Worm (Caenorhabditis elegans) whole organism, L4 larva: ENCODE results near the gene klp-6.

Experiments
- R02D3.7 ChIP-seq: fragments of 150-350 bp; sonication (generic microtip); optimal IDR thresholded peaks from 3 replicates; lab custom pipeline; 2014; ENCODE audit warnings: missing biosample characterization, missing genetic modification characterization
- aly-2 ChIP-seq: sonication (generic microtip); optimal IDR thresholded peaks from 2 replicates; lab custom pipeline; 2018; ENCODE audit warnings: missing biosample characterization, missing genetic modification characterization
- ceh-62 ChIP-seq: sonication (generic microtip); optimal IDR thresholded peaks from 2 replicates; lab custom pipeline; 2017; ENCODE audit warnings: missing biosample characterization, missing genetic modification characterization
- fos-1 ChIP-seq: fragments of 150-350 bp; optimal IDR thresholded peaks from 2 replicates; lab custom pipeline; 2014; ENCODE audit warnings: missing biosample characterization, missing genetic modification characterization
- gei-8 ChIP-seq: fragments of 200-800 bp; sonication (Bioruptor generic); optimal IDR thresholded peaks from 2 replicates; lab custom pipeline; 2018; ENCODE audit warnings: mild to moderate bottlenecking, missing genetic modification characterization, missing compliant biosample characterization
- lin-15B ChIP-seq: fragments of 150-350 bp; sonication (generic microtip); optimal IDR thresholded peaks from 3 replicates; lab custom pipeline; 2014; ENCODE audit warnings: missing biosample characterization, missing genetic modification characterization
- lin-39 ChIP-seq: fragments of 150-350 bp; optimal IDR thresholded peaks from 2 replicates; lab custom pipeline; 2014; ENCODE audit warnings: missing biosample characterization, missing genetic modification reagents, missing genetic modification characterization
- mdt-29 ChIP-seq: fragments of 200-800 bp; sonication (Bioruptor generic); IDR thresholded peaks from 2 replicates; pipeline ENCODE4 v1.3.6; 2022; ENCODE audit warnings: missing genetic modification reagents, missing genetic modification characterization, missing compliant biosample characterization
- nhr-28 ChIP-seq: fragments of 150-350 bp; optimal IDR thresholded peaks from 2 replicates; lab custom pipeline; 2014; ENCODE audit warnings: missing biosample characterization, missing genetic modification characterization
- nhr-48 ChIP-seq: sonication (generic microtip); optimal IDR thresholded peaks from 2 replicates; lab custom pipeline; 2016; ENCODE audit warnings: mild to moderate bottlenecking, missing genetic modification characterization, missing compliant biosample characterization
- nhr-6 ChIP-seq: fragments of 150-350 bp; optimal IDR thresholded peaks from 2 replicates; lab custom pipeline; 2014; ENCODE audit warnings: missing biosample characterization, missing genetic modification characterization
- snpc-4 ChIP-seq: fragments of 150-350 bp; optimal IDR thresholded peaks from 2 replicates; lab custom pipeline; 2014; ENCODE audit warnings: missing biosample characterization, missing genetic modification characterization
- zfp-2 ChIP-seq: sonication (generic microtip); optimal IDR thresholded peaks from 2 replicates; lab custom pipeline; 2016; ENCODE audit warnings: mild to moderate bottlenecking, missing genetic modification characterization, missing compliant biosample characterization

DNA sequence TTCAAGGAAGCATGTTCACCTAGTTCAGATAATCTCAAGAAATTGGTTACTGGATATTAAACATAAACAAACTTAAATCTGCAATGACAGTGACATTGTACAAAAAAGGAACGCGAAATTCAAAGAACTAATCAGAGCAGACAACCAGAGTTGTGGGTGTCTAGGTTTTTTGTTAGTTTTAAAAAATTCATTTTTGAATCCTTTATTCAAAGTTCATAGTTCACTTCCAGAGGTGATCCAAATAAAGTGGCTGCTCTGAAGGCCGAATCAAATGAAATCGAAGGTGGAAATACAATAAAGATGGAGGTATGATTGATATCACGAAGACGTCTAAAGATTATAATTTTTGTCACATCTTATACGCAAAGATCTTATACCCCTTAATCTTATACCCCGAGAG, 43.7 kb downstream of the klp-6 start, which contains the start of gene ttbk-6:
- no peak for TF ChIP-seq zfp-2 (tag; lab: Kevin White, UChicago)
- no peak for TF ChIP-seq mdt-29
- TF ChIP-seq snpc-4 (tag; lab: Kevin White, UChicago) = no peak
- TF ChIP-seq nhr-28 (tag; lab: Kevin White, UChicago) = no peak
- no peak for TF ChIP-seq fos-1 (tag; lab: Kevin White, UChicago)
- no peak for TF ChIP-seq ceh-62 (tag; lab: Kevin White, UChicago)
- TF ChIP-seq R02D3.7 (tag; lab: Kevin White, UChicago) = no peak
- no peak for TF ChIP-seq nhr-6
- no peak for TF ChIP-seq lin-15B (tag; lab: Kevin White, UChicago)
- no peak for TF ChIP-seq lin-39 (tag; lab: Kevin White, UChicago)
- no peak for TF ChIP-seq aly-2 (tag; lab: Kevin White, UChicago)
- no peak for TF ChIP-seq nhr-48 (tag; lab: Kevin White, UChicago)
- TF ChIP-seq gei-8 (GFP tag; lab: Kevin White, UChicago) = no peak
